Fruit fly (Drosophila melanogaster) whole organism, embryonic: Measurements from ENCODE around the gene Tlk.

ENCODE experiments used
- Bgb ChIP-seq: fragments of 200-800 bp; sonication (Bioruptor generic); IDR thresholded peaks from 2 replicates; pipeline ENCODE4 v1.3.6; 2022; ENCODE audit warnings: missing biosample characterization, missing genetic modification characterization; ENCODE audit not compliant: partially characterized antibody
- CG10959 ChIP-seq: fragments of 200-800 bp; sonication (Bioruptor generic); IDR thresholded peaks from 2 replicates; pipeline ENCODE4 v1.3.6; 2022; ENCODE audit warnings: missing biosample characterization, missing genetic modification characterization
- CG11560 ChIP-seq: fragments of 200-800 bp; sonication (Bioruptor generic); IDR thresholded peaks from 3 replicates; pipeline ENCODE4 v1.3.6; 2022; ENCODE audit warnings: missing biosample characterization, missing genetic modification characterization
- CG12236 ChIP-seq: fragments of 200-800 bp; sonication (Bioruptor generic); optimal IDR thresholded peaks from 2 replicates; lab custom pipeline; 2016; ENCODE audit warnings: missing biosample characterization, missing genetic modification characterization
- CG12659 ChIP-seq: fragments of 200-800 bp; sonication (Bioruptor generic); optimal IDR thresholded peaks from 3 replicates; lab custom pipeline; 2017; ENCODE audit warnings: mild to moderate bottlenecking, missing biosample characterization, missing genetic modification reagents, missing genetic modification characterization
- CG13287 ChIP-seq: fragments of 200-800 bp; sonication (Bioruptor generic); IDR thresholded peaks from 2 replicates; pipeline ENCODE4 v1.3.6; 2022; ENCODE audit warnings: missing biosample characterization, missing genetic modification characterization; ENCODE audit not compliant: partially characterized antibody
- CG14710 ChIP-seq: fragments of 200-800 bp; sonication (Bioruptor generic); optimal IDR thresholded peaks from 3 replicates; lab custom pipeline; 2019; ENCODE audit warnings: missing biosample characterization, mild to moderate bottlenecking, missing genetic modification characterization, moderate library complexity
- CG15514 ChIP-seq: fragments of 200-800 bp; sonication (Bioruptor generic); optimal IDR thresholded peaks from 3 replicates; lab custom pipeline; 2017; ENCODE audit warnings: missing biosample characterization, missing genetic modification characterization, mild to moderate bottlenecking, moderate library complexity, missing genetic modification reagents
- CG16863 ChIP-seq: fragments of 200-800 bp; sonication (Bioruptor generic); optimal IDR thresholded peaks from 3 replicates; lab custom pipeline; 2016; ENCODE audit warnings: missing biosample characterization, missing genetic modification characterization
- CG17802 ChIP-seq: fragments of 200-800 bp; sonication (Bioruptor generic); optimal IDR thresholded peaks from 2 replicates; lab custom pipeline; 2018; ENCODE audit warnings: missing biosample characterization, mild to moderate bottlenecking, missing genetic modification characterization, moderate library complexity
- CG17829 ChIP-seq: fragments of 200-800 bp; optimal IDR thresholded peaks from 2 replicates; lab custom pipeline; 2019; ENCODE audit warnings: missing biosample characterization, mild to moderate bottlenecking, missing genetic modification characterization, moderate library complexity
- CG2889 ChIP-seq: fragments of 200-800 bp; sonication (Bioruptor generic); IDR thresholded peaks from 3 replicates; pipeline ENCODE4 v1.3.6; 2022; ENCODE audit warnings: missing biosample characterization, missing genetic modification characterization
- CG30431 ChIP-seq: fragments of 200-800 bp; sonication (Bioruptor generic); optimal IDR thresholded peaks from 2 replicates; lab custom pipeline; 2017; ENCODE audit warnings: missing biosample characterization, missing genetic modification characterization
- CG31388 ChIP-seq: fragments of 200-800 bp; sonication (Bioruptor generic); optimal IDR thresholded peaks from 2 replicates; lab custom pipeline; 2016; ENCODE audit warnings: missing biosample characterization, missing genetic modification characterization
- CG34422 ChIP-seq: fragments of 200-800 bp; sonication (Bioruptor generic); IDR thresholded peaks from 3 replicates; pipeline ENCODE4 v1.3.6; 2022; ENCODE audit warnings: missing biosample characterization, missing genetic modification characterization
- CG3995 ChIP-seq: fragments of 200-800 bp; sonication (Bioruptor generic); optimal IDR thresholded peaks from 3 replicates; lab custom pipeline; 2016; ENCODE audit warnings: missing biosample characterization, missing genetic modification characterization
- CG4854 ChIP-seq: fragments of 200-800 bp; sonication (Bioruptor generic); optimal IDR thresholded peaks from 2 replicates; lab custom pipeline; 2016; ENCODE audit warnings: missing biosample characterization, missing genetic modification characterization, inconsistent platforms
- CG7556 ChIP-seq: fragments of 200-800 bp; sonication (Bioruptor generic); optimal IDR thresholded peaks from 2 replicates; lab custom pipeline; 2017; ENCODE audit warnings: missing biosample characterization, mild to moderate bottlenecking, missing genetic modification characterization
- CG9727 ChIP-seq: fragments of 200-800 bp; sonication (Bioruptor generic); optimal IDR thresholded peaks from 3 replicates; lab custom pipeline; 2017; ENCODE audit warnings: missing biosample characterization, mild to moderate bottlenecking, missing genetic modification characterization
- CG9817 ChIP-seq: fragments of 200-800 bp; sonication (Bioruptor generic); optimal IDR thresholded peaks from 2 replicates; lab custom pipeline; 2018; ENCODE audit warnings: missing biosample characterization, mild to moderate bottlenecking, missing genetic modification characterization, moderate library complexity
- CHES-1-like ChIP-seq: fragments of 200-800 bp; sonication (Bioruptor generic); optimal IDR thresholded peaks from 2 replicates; lab custom pipeline; 2016; ENCODE audit warnings: missing biosample characterization, missing genetic modification characterization
- Camta ChIP-seq: fragments of 200-800 bp; sonication (Bioruptor generic); optimal IDR thresholded peaks from 2 replicates; lab custom pipeline; 2016; ENCODE audit warnings: missing biosample characterization, missing genetic modification characterization
- CkIIα-i1 ChIP-seq: fragments of 200-800 bp; sonication (Bioruptor generic); IDR thresholded peaks from 2 replicates; pipeline ENCODE4 v1.3.6; 2022; ENCODE audit warnings: missing biosample characterization, missing genetic modification characterization
- Dad ChIP-seq: fragments of 200-800 bp; sonication (Bioruptor generic); optimal IDR thresholded peaks from 3 replicates; lab custom pipeline; 2016; ENCODE audit warnings: missing biosample characterization, missing genetic modification characterization
- Dek ChIP-seq: fragments of 200-800 bp; sonication (Bioruptor generic); optimal IDR thresholded peaks from 3 replicates; lab custom pipeline; 2019; ENCODE audit warnings: missing biosample characterization, mild to moderate bottlenecking, missing genetic modification characterization, moderate library complexity
- Dll ChIP-seq: fragments of 200-800 bp; sonication (Bioruptor generic); IDR thresholded peaks from 4 replicates; pipeline ENCODE4 v1.3.6; 2022; ENCODE audit warnings: missing biosample characterization, missing genetic modification characterization; ENCODE audit not compliant: partially characterized antibody
- HmgD ChIP-seq: fragments of 200-800 bp; sonication (Bioruptor generic); optimal IDR thresholded peaks from 3 replicates; lab custom pipeline; 2016; ENCODE audit warnings: missing biosample characterization, missing genetic modification characterization
- Hsf ChIP-seq: fragments of 200-800 bp; sonication (Bioruptor generic); optimal IDR thresholded peaks from 3 replicates; lab custom pipeline; 2016; ENCODE audit warnings: missing biosample characterization, missing genetic modification characterization
- Mad ChIP-seq: fragments of 200-800 bp; sonication (Bioruptor generic); optimal IDR thresholded peaks from 2 replicates; lab custom pipeline; 2016; ENCODE audit warnings: missing biosample characterization, missing genetic modification characterization
- Meics ChIP-seq: fragments of 200-800 bp; sonication (Bioruptor generic); optimal IDR thresholded peaks from 2 replicates; lab custom pipeline; 2017; ENCODE audit warnings: missing biosample characterization, mild to moderate bottlenecking, missing genetic modification characterization
- NfI ChIP-seq: fragments of 200-800 bp; sonication (Bioruptor generic); optimal IDR thresholded peaks from 3 replicates; lab custom pipeline; 2018; ENCODE audit warnings: missing biosample characterization, mild to moderate bottlenecking, missing genetic modification characterization, moderate library complexity
- Side ChIP-seq: fragments of 200-800 bp; sonication (Bioruptor generic); optimal IDR thresholded peaks from 2 replicates; lab custom pipeline; 2016; ENCODE audit warnings: missing biosample characterization, missing genetic modification characterization
- Vsx1 ChIP-seq: fragments of 200-800 bp; sonication (Bioruptor generic); optimal IDR thresholded peaks from 2 replicates; lab custom pipeline; 2017; ENCODE audit warnings: missing biosample characterization, mild to moderate bottlenecking, missing genetic modification characterization, missing genetic modification reagents
- bbx ChIP-seq: fragments of 200-800 bp; sonication (Bioruptor generic); IDR thresholded peaks from 2 replicates; pipeline ENCODE4 v1.3.6; 2022; ENCODE audit warnings: missing biosample characterization, missing genetic modification characterization; ENCODE audit not compliant: partially characterized antibody
- br ChIP-seq: fragments of >200 bp; optimal IDR thresholded peaks from 2 replicates; lab custom pipeline; 2017
- cato ChIP-seq: fragments of 200-800 bp; sonication (Bioruptor generic); optimal IDR thresholded peaks from 2 replicates; lab custom pipeline; 2016; ENCODE audit warnings: missing biosample characterization, missing genetic modification characterization, borderline replicate concordance
- ci ChIP-seq: fragments of 200-800 bp; sonication (Bioruptor generic); IDR thresholded peaks from 3 replicates; pipeline ENCODE4 v1.3.6; 2022; ENCODE audit warnings: missing biosample characterization, missing genetic modification characterization
- dm ChIP-seq: fragments of 200-800 bp; sonication (Bioruptor generic); optimal IDR thresholded peaks from 3 replicates; lab custom pipeline; 2016; ENCODE audit warnings: missing biosample characterization, missing genetic modification characterization
- emc ChIP-seq: fragments of 200-800 bp; sonication (Bioruptor generic); optimal IDR thresholded peaks from 2 replicates; lab custom pipeline; 2016; ENCODE audit warnings: missing biosample characterization, missing genetic modification characterization
- eve ChIP-seq, 2 experiments: fragments of >200 bp; optimal IDR thresholded peaks; 2 replicates each; lab custom pipeline; 2017; ENCODE audit warnings: missing biosample characterization in 2 of 2, missing genetic modification characterization in 2 of 2
- inv ChIP-seq: fragments of 200-800 bp; sonication (Bioruptor generic); IDR thresholded peaks from 2 replicates; pipeline ENCODE4 v1.3.6; 2022; ENCODE audit warnings: missing biosample characterization, missing genetic modification characterization; ENCODE audit not compliant: partially characterized antibody
- ken ChIP-seq: fragments of 200-800 bp; sonication (Bioruptor generic); IDR thresholded peaks from 3 replicates; pipeline ENCODE4 v1.3.6; 2022; ENCODE audit warnings: missing biosample characterization, missing genetic modification characterization
- mld ChIP-seq: fragments of 200-800 bp; sonication (Bioruptor generic); IDR thresholded peaks from 3 replicates; pipeline ENCODE4 v1.3.6; 2022; ENCODE audit warnings: missing biosample characterization, missing genetic modification characterization; ENCODE audit not compliant: partially characterized antibody
- nerfin-1 ChIP-seq: fragments of 200-800 bp; sonication (Bioruptor generic); optimal IDR thresholded peaks from 3 replicates; lab custom pipeline; 2019; ENCODE audit warnings: missing biosample characterization, mild to moderate bottlenecking, missing genetic modification characterization, moderate library complexity
- phol ChIP-seq: fragments of 200-800 bp; sonication (Bioruptor generic); optimal IDR thresholded peaks from 3 replicates; lab custom pipeline; 2018; ENCODE audit warnings: missing biosample characterization, mild to moderate bottlenecking, missing genetic modification characterization, moderate library complexity
- pita ChIP-seq: fragments of 200-800 bp; sonication (Bioruptor generic); optimal IDR thresholded peaks from 2 replicates; lab custom pipeline; 2017; ENCODE audit warnings: missing biosample characterization, mild to moderate bottlenecking, missing genetic modification characterization
- pnt ChIP-seq: fragments of 200-800 bp; sonication (Bioruptor generic); optimal IDR thresholded peaks from 3 replicates; lab custom pipeline; 2016; ENCODE audit warnings: missing biosample characterization, missing genetic modification characterization
- slbo ChIP-seq: fragments of 200-800 bp; sonication (Bioruptor generic); IDR thresholded peaks from 2 replicates; pipeline ENCODE4 v1.3.6; 2022; ENCODE audit warnings: missing biosample characterization, missing genetic modification characterization
- ttk ChIP-seq: fragments of 200-800 bp; sonication (Bioruptor generic); IDR thresholded peaks from 2 replicates; pipeline ENCODE4 v2.1.2; 2022; ENCODE audit warnings: missing biosample characterization, missing genetic modification characterization
- unc-4 ChIP-seq: fragments of 200-800 bp; sonication (Bioruptor generic); IDR thresholded peaks from 2 replicates; pipeline ENCODE4 v1.3.6; 2022; ENCODE audit warnings: missing biosample characterization, missing genetic modification characterization; ENCODE audit not compliant: partially characterized antibody
- usp ChIP-seq: fragments of >200 bp; optimal IDR thresholded peaks from 2 replicates; lab custom pipeline; 2017; ENCODE audit warnings: missing biosample characterization, missing genetic modification characterization

Tlk gene

dm6 chrX:3838648-3839047 is 118.8 kb downstream of the Tlk start (continued):
- peak; percentile 74 for TF ChIP-seq nerfin-1 (tag; lab: Kevin White, UChicago)
- TF ChIP-seq Hsf (GFP tag; lab: Kevin White, UChicago) = peak; percentile 81
- TF ChIP-seq pita = no peak
- no peak for TF ChIP-seq unc-4 (GFP tag; lab: Robert Waterston, UW)
- TF ChIP-seq Vsx1 (GFP tag; lab: Kevin White, UChicago) = peak; percentile 55
- no peak for TF ChIP-seq inv (GFP tag; lab: Robert Waterston, UW)
- TF ChIP-seq pnt (GFP tag; lab: Kevin White, UChicago) = peak; percentile 68
- no peak for TF ChIP-seq CG11560 (tag; lab: Robert Waterston, UW)
- peak; percentile 82 for TF ChIP-seq Side (GFP tag; lab: Kevin White, UChicago)
- TF ChIP-seq CHES-1-like (GFP tag; lab: Kevin White, UChicago) = peak; percentile 72
- TF ChIP-seq CG12659 (GFP tag; lab: Kevin White, UChicago) = peak; percentile 84
- no peak for TF ChIP-seq usp
- peak; percentile 48 for TF ChIP-seq CG17802 (tag; lab: Kevin White, UChicago)
- TF ChIP-seq emc (GFP tag; lab: Kevin White, UChicago) = peak; percentile 45
- peak; percentile 79 for TF ChIP-seq phol (tag; lab: Kevin White, UChicago)
- peak; percentile 58 for TF ChIP-seq CG4854 (GFP tag; lab: Kevin White, UChicago)
- no peak for TF ChIP-seq CkIIα-i1 (GFP tag; lab: Robert Waterston, UW)
- no peak for TF ChIP-seq Bgb (GFP tag; lab: Robert Waterston, UW)
- no peak for TF ChIP-seq bbx (GFP tag; lab: Robert Waterston, UW)
- no peak for TF ChIP-seq br (lab: Kevin White, UChicago)
- TF ChIP-seq CG9727 (GFP tag; lab: Kevin White, UChicago) = peak; percentile 79
- TF ChIP-seq CG7556 (GFP tag; lab: Kevin White, UChicago) = peak; percentile 71
- TF ChIP-seq CG2889 (GFP tag; lab: Robert Waterston, UW) = 0 out of 3 replicates have a peak, but pooled peaks have one; percentile 19
- TF ChIP-seq eve (GFP tag; optimal IDR thresholded peaks at IDR 0.05; lab: Kevin White, UChicago) = peak in 1 of 2 experiments; percentile 92
- peak; percentile 64 for TF ChIP-seq CG15514 (GFP tag; lab: Kevin White, UChicago)
- peak; percentile 31 for TF ChIP-seq CG3995 (GFP tag; lab: Kevin White, UChicago)
- TF ChIP-seq Dad (GFP tag; lab: Kevin White, UChicago) = peak; percentile 64
- TF ChIP-seq ttk = peak; percentile 64
- TF ChIP-seq dm (GFP tag; lab: Kevin White, UChicago) = peak; percentile 58
- TF ChIP-seq slbo (GFP tag; lab: Robert Waterston, UW) = peak; percentile 81
- TF ChIP-seq mld (GFP tag; lab: Robert Waterston, UW) = no peak
- peak; percentile 69 for TF ChIP-seq CG17829 (tag; lab: Kevin White, UChicago)
- TF ChIP-seq CG14710 (tag; lab: Kevin White, UChicago) = peak; percentile 73
- TF ChIP-seq Camta (GFP tag; lab: Kevin White, UChicago) = peak; percentile 58
- peak; percentile 14 for TF ChIP-seq HmgD
- peak; percentile 80 for TF ChIP-seq CG9817
- TF ChIP-seq CG30431 = peak; percentile 54
- peak; percentile 68 for TF ChIP-seq Mad
- TF ChIP-seq CG12236 (GFP tag; lab: Kevin White, UChicago) = peak; percentile 76
- TF ChIP-seq Meics (GFP tag; lab: Kevin White, UChicago) = peak; percentile 81
- peak; percentile 81 for TF ChIP-seq CG16863 (GFP tag; lab: Kevin White, UChicago)
- peak; percentile 70; the same call in 1 of the 3 replicates for TF ChIP-seq CG34422
- TF ChIP-seq Dll (GFP tag; lab: Robert Waterston, UW) = no peak
- no peak for TF ChIP-seq CG13287 (GFP tag; lab: Robert Waterston, UW)
- peak; percentile 83 for TF ChIP-seq ken (GFP tag; lab: Robert Waterston, UW)
- peak; percentile 91 for TF ChIP-seq ci
- TF ChIP-seq CG10959 = peak; percentile 53
- TF ChIP-seq cato (GFP tag; lab: Kevin White, UChicago) = peak; percentile 14
- TF ChIP-seq CG31388 (GFP tag; lab: Kevin White, UChicago) = no peak
- peak; percentile 79 for TF ChIP-seq NfI (GFP tag; lab: Kevin White, UChicago)
- TF ChIP-seq Dek (tag; lab: Kevin White, UChicago) = peak; percentile 77
